Worm (Caenorhabditis elegans): Measurements from ENCODE around the gene C08D8.1.

- TF ChIP-seq unc-3 (GFP tag; conservative IDR thresholded peaks at IDR 0.05) (no peak), unc-3 (tag; optimal IDR thresholded peaks at IDR 0.05) (no peak), hlh-30 (tag; optimal IDR thresholded peaks at IDR 0.05; ENCODE audit: insufficient read depth) (no peak), madf-2 (tag; optimal IDR thresholded peaks at IDR 0.05) (no peak), ceh-24 (tag; optimal IDR thresholded peaks at IDR 0.05) (no peak), hlh-15 (tag; optimal IDR thresholded peaks at IDR 0.05) (no peak), elt-2 (tag; optimal IDR thresholded peaks at IDR 0.05) (no peak), sox-2 (GFP tag; IDR thresholded peaks at IDR 0.05) (no peak), pha-4 (tag; optimal IDR thresholded peaks at IDR 0.05) (no peak), nfya-1 (tag; optimal IDR thresholded peaks at IDR 0.05) (no peak), nhr-11 (tag; optimal IDR thresholded peaks at IDR 0.05) (no peak), tbx-2 (tag; optimal IDR thresholded peaks at IDR 0.05) (no peak)
Measured at ce11 chrV:8306366-8306765, 39.2 kb upstream of the C08D8.1 start, which contains the start of gene W02D7.8.

Data from whole organism, late embryonic.